Worm (Caenorhabditis elegans) whole organism, L1 larva: ENCODE data around the gene C34E10.12.
A peak's percentile ranks its signal among the peaks of the same experiment; 100 is the strongest.

ENCODE experiments used
- C16A3.4 ChIP-seq: fragments of 150-350 bp; optimal IDR thresholded peaks from 2 replicates; lab custom pipeline; 2014; ENCODE audit warnings: missing biosample characterization, missing genetic modification characterization
- Y116A8C.19 ChIP-seq: sonication (generic microtip); optimal IDR thresholded peaks from 2 replicates; lab custom pipeline; 2016; ENCODE audit warnings: missing compliant biosample characterization, missing genetic modification characterization, borderline replicate concordance
- aha-1 ChIP-seq: fragments of 150-350 bp; optimal IDR thresholded peaks from 2 replicates; lab custom pipeline; 2014; ENCODE audit warnings: missing biosample characterization, missing genetic modification characterization
- aly-2 ChIP-seq: fragments of 150-350 bp; optimal IDR thresholded peaks from 2 replicates; lab custom pipeline; 2014; ENCODE audit warnings: missing biosample characterization, missing genetic modification characterization
- blmp-1 ChIP-seq: fragments of 150-350 bp; optimal IDR thresholded peaks from 2 replicates; lab custom pipeline; 2014; ENCODE audit warnings: missing biosample characterization, missing genetic modification characterization
- ceh-63 ChIP-seq: fragments of 200-800 bp; sonication (Bioruptor generic); optimal IDR thresholded peaks from 2 replicates; lab custom pipeline; 2018; ENCODE audit warnings: mild to moderate bottlenecking, missing genetic modification characterization, missing compliant biosample characterization
- ceh-8 ChIP-seq: fragments of 200-800 bp; sonication (Bioruptor generic); optimal IDR thresholded peaks from 2 replicates; lab custom pipeline; 2018; ENCODE audit warnings: mild to moderate bottlenecking, missing genetic modification characterization, moderate library complexity, missing compliant biosample characterization
- ceh-88 ChIP-seq: fragments of 200-800 bp; sonication (Bioruptor generic); IDR thresholded peaks from 2 replicates; pipeline ENCODE4 v1.3.6; 2022; ENCODE audit warnings: missing genetic modification characterization, missing compliant biosample characterization
- ceh-90 ChIP-seq: sonication (generic microtip); optimal IDR thresholded peaks from 2 replicates; lab custom pipeline; 2016; ENCODE audit warnings: missing genetic modification characterization, missing compliant biosample characterization
- ces-1 ChIP-seq: fragments of 150-350 bp; optimal IDR thresholded peaks from 2 replicates; lab custom pipeline; 2014; ENCODE audit warnings: missing biosample characterization, missing genetic modification reagents, missing genetic modification characterization
- egl-27 ChIP-seq, 2 experiments: fragments of 150-350 bp in 1 of 2; sonication (generic microtip); optimal IDR thresholded peaks; 3 replicates each; lab custom pipeline; 2017 to 2018; ENCODE audit warnings: missing biosample characterization in 2 of 2, missing genetic modification characterization in 2 of 2, missing genetic modification reagents in 2 of 2
- elt-2 ChIP-seq: sonication (generic microtip); optimal IDR thresholded peaks from 2 replicates; lab custom pipeline; 2016; ENCODE audit warnings: missing genetic modification characterization, mild to moderate bottlenecking, inconsistent platforms, missing compliant biosample characterization, missing genetic modification reagents
- ets-5 ChIP-seq: fragments of 200-800 bp; sonication (Bioruptor generic); IDR thresholded peaks from 2 replicates; pipeline ENCODE4 v1.3.6; 2022; ENCODE audit warnings: missing genetic modification characterization, missing compliant biosample characterization
- fkh-4 ChIP-seq: sonication (generic microtip); optimal IDR thresholded peaks from 2 replicates; lab custom pipeline; 2016; ENCODE audit warnings: missing compliant biosample characterization, missing genetic modification characterization, borderline replicate concordance
- fos-1 ChIP-seq: fragments of 150-350 bp; optimal IDR thresholded peaks from 2 replicates; lab custom pipeline; 2014; ENCODE audit warnings: missing biosample characterization, missing genetic modification characterization
- grh-1 ChIP-seq: fragments of 200-800 bp; sonication (Bioruptor generic); IDR thresholded peaks from 2 replicates; pipeline ENCODE4 v1.3.6; 2022; ENCODE audit warnings: missing genetic modification reagents, missing genetic modification characterization, missing compliant biosample characterization
- hlh-17 ChIP-seq: fragments of 200-800 bp; sonication (Bioruptor generic); optimal IDR thresholded peaks from 2 replicates; lab custom pipeline; 2018; ENCODE audit warnings: missing genetic modification characterization, mild to moderate bottlenecking, missing compliant biosample characterization, moderate library complexity, borderline replicate concordance
- hlh-4 ChIP-seq: sonication (generic microtip); optimal IDR thresholded peaks from 2 replicates; lab custom pipeline; 2016; ENCODE audit warnings: mild to moderate bottlenecking, missing genetic modification characterization, missing compliant biosample characterization
- isw-1 ChIP-seq: fragments of 200-800 bp; sonication (Bioruptor generic); IDR thresholded peaks from 2 replicates; pipeline ENCODE4 v1.3.6; 2022; ENCODE audit warnings: missing genetic modification characterization, missing compliant biosample characterization
- jun-1 ChIP-seq: fragments of 150-350 bp; optimal IDR thresholded peaks from 2 replicates; lab custom pipeline; 2014; ENCODE audit warnings: missing biosample characterization, missing genetic modification reagents, missing genetic modification characterization
- lin-13 ChIP-seq: fragments of 150-350 bp; optimal IDR thresholded peaks from 2 replicates; lab custom pipeline; 2014; ENCODE audit warnings: missing biosample characterization, missing genetic modification reagents, missing genetic modification characterization
- lin-15B ChIP-seq: fragments of 150-350 bp; sonication (generic microtip); optimal IDR thresholded peaks from 3 replicates; lab custom pipeline; 2014; ENCODE audit warnings: missing biosample characterization, missing genetic modification characterization
- lin-35 ChIP-seq, 2 experiments: fragments of 150-350 bp; optimal IDR thresholded peaks; 2 replicates each; lab custom pipeline; 2014; ENCODE audit warnings: missing biosample characterization in 2 of 2, missing genetic modification characterization in 2 of 2, missing genetic modification reagents in 2 of 2
- lin-39 ChIP-seq: fragments of 150-350 bp; optimal IDR thresholded peaks from 2 replicates; lab custom pipeline; 2014; ENCODE audit warnings: missing biosample characterization, missing genetic modification reagents, missing genetic modification characterization
- lir-3 ChIP-seq: sonication (generic microtip); optimal IDR thresholded peaks from 2 replicates; lab custom pipeline; 2016; ENCODE audit warnings: mild to moderate bottlenecking, missing genetic modification characterization, moderate library complexity, missing compliant biosample characterization; ENCODE audit not compliant: poor library complexity
- lsy-2 ChIP-seq, 2 experiments: fragments of 150-350 bp; optimal IDR thresholded peaks; 2 replicates each; lab custom pipeline; 2014; ENCODE audit warnings: missing biosample characterization in 2 of 2, missing genetic modification characterization in 2 of 2
- mdl-1 ChIP-seq, 2 experiments: fragments of 150-350 bp; optimal IDR thresholded peaks; 2 replicates each; lab custom pipeline; 2014 to 2017; ENCODE audit warnings: missing biosample characterization in 2 of 2, missing genetic modification characterization in 2 of 2, inconsistent platforms in 1 of 2
- mef-2 ChIP-seq: fragments of 150-350 bp; optimal IDR thresholded peaks from 2 replicates; lab custom pipeline; 2014; ENCODE audit warnings: missing biosample characterization, missing genetic modification characterization
- mep-1 ChIP-seq: fragments of 150-350 bp; optimal IDR thresholded peaks from 2 replicates; lab custom pipeline; 2014; ENCODE audit warnings: missing biosample characterization, missing genetic modification characterization
- nhr-11 ChIP-seq: fragments of 150-350 bp; optimal IDR thresholded peaks from 2 replicates; lab custom pipeline; 2014; ENCODE audit warnings: missing biosample characterization, missing genetic modification characterization
- nhr-12 ChIP-seq: sonication (generic microtip); optimal IDR thresholded peaks from 2 replicates; lab custom pipeline; 2017; ENCODE audit warnings: missing biosample characterization, missing genetic modification characterization
- nhr-19 ChIP-seq: fragments of 200-800 bp; sonication (Bioruptor generic); conservative IDR thresholded peaks from 2 replicates; pipeline ENCODE4 v1.3.6; 2022; ENCODE audit warnings: missing genetic modification characterization, missing compliant biosample characterization
- nhr-20 ChIP-seq: sonication (generic microtip); optimal IDR thresholded peaks from 2 replicates; lab custom pipeline; 2016; ENCODE audit warnings: mild to moderate bottlenecking, missing genetic modification characterization, missing compliant biosample characterization
- nhr-237 ChIP-seq: fragments of 150-350 bp; optimal IDR thresholded peaks from 2 replicates; lab custom pipeline; 2014; ENCODE audit warnings: missing biosample characterization, missing genetic modification characterization
- nhr-28 ChIP-seq: fragments of 150-350 bp; optimal IDR thresholded peaks from 2 replicates; lab custom pipeline; 2014; ENCODE audit warnings: missing biosample characterization, missing genetic modification characterization
- nhr-47 ChIP-seq: sonication (generic microtip); optimal IDR thresholded peaks from 2 replicates; lab custom pipeline; 2016; ENCODE audit warnings: mild to moderate bottlenecking, missing genetic modification characterization, moderate library complexity, missing compliant biosample characterization
- nhr-71 ChIP-seq: sonication (generic microtip); optimal IDR thresholded peaks from 2 replicates; lab custom pipeline; 2016; ENCODE audit warnings: mild to moderate bottlenecking, missing genetic modification characterization, moderate library complexity, missing compliant biosample characterization
- nhr-77 ChIP-seq: fragments of 150-350 bp; optimal IDR thresholded peaks from 2 replicates; lab custom pipeline; 2014; ENCODE audit warnings: missing biosample characterization, missing genetic modification characterization
- pag-3 ChIP-seq: sonication (generic microtip); optimal IDR thresholded peaks from 2 replicates; lab custom pipeline; 2017; ENCODE audit warnings: missing genetic modification characterization, mild to moderate bottlenecking, missing compliant biosample characterization, antibody characterized with exemption, borderline replicate concordance; ENCODE audit not compliant: insufficient read depth
- pax-3 ChIP-seq: fragments of 200-800 bp; sonication (Bioruptor generic); optimal IDR thresholded peaks from 2 replicates; lab custom pipeline; 2018; ENCODE audit warnings: mild to moderate bottlenecking, missing genetic modification characterization, moderate library complexity, missing compliant biosample characterization
- pqm-1 ChIP-seq: sonication (generic microtip); optimal IDR thresholded peaks from 3 replicates; lab custom pipeline; 2017; ENCODE audit warnings: missing biosample characterization, missing genetic modification characterization
- rnt-1 ChIP-seq: sonication (generic microtip); optimal IDR thresholded peaks from 2 replicates; lab custom pipeline; 2016; ENCODE audit warnings: mild to moderate bottlenecking, missing genetic modification characterization, moderate library complexity, missing compliant biosample characterization
- skn-1 ChIP-seq: fragments of 150-350 bp; optimal IDR thresholded peaks from 2 replicates; lab custom pipeline; 2014; ENCODE audit warnings: missing biosample characterization, missing genetic modification characterization
- snpc-4 ChIP-seq: fragments of 150-350 bp; optimal IDR thresholded peaks from 2 replicates; lab custom pipeline; 2014; ENCODE audit warnings: missing biosample characterization, missing genetic modification characterization
- sox-4 ChIP-seq: sonication (generic microtip); optimal IDR thresholded peaks from 2 replicates; lab custom pipeline; 2016; ENCODE audit warnings: missing genetic modification characterization, missing compliant biosample characterization
- tbx-2 ChIP-seq: sonication (generic microtip); optimal IDR thresholded peaks from 2 replicates; lab custom pipeline; 2016; ENCODE audit warnings: missing genetic modification characterization, missing compliant biosample characterization
- unc-130 ChIP-seq: fragments of 150-350 bp; optimal IDR thresholded peaks from 2 replicates; lab custom pipeline; 2017; ENCODE audit warnings: missing biosample characterization, missing genetic modification characterization, inconsistent platforms
- unc-86 ChIP-seq: sonication (generic microtip); optimal IDR thresholded peaks from 2 replicates; lab custom pipeline; 2016; ENCODE audit warnings: missing genetic modification characterization, missing compliant biosample characterization
- xbp-1 ChIP-seq: sonication (generic microtip); optimal IDR thresholded peaks from 2 replicates; lab custom pipeline; 2016; ENCODE audit warnings: missing genetic modification characterization, missing compliant biosample characterization
- zag-1 ChIP-seq: fragments of 150-350 bp; optimal IDR thresholded peaks from 2 replicates; lab custom pipeline; 2014; ENCODE audit warnings: missing biosample characterization, missing genetic modification characterization
- zip-4 ChIP-seq: fragments of 200-800 bp; sonication (Bioruptor generic); optimal IDR thresholded peaks from 2 replicates; lab custom pipeline; 2018; ENCODE audit warnings: mild to moderate bottlenecking, missing genetic modification characterization, moderate library complexity, missing compliant biosample characterization
- ztf-11 ChIP-seq, 2 experiments: sonication (generic microtip); optimal IDR thresholded peaks; 2 replicates each; lab custom pipeline; 2016 to 2017; ENCODE audit warnings: missing genetic modification characterization in 2 of 2, missing biosample characterization in 1 of 2, missing compliant biosample characterization in 1 of 2

The C34E10.12 gene

ce11 chrIII:5227831-5228467 is at the start of gene C34E10.12, which contains the start of the genes C34E10.10 and atp-2:
C34E10.12 (minus strand) TSS chrIII:5227881.
C34E10.10 (minus strand) TSS chrIII:5227884.
atp-2 (plus strand) TSS chrIII:5228417.
- peak; percentile 31 for TF ChIP-seq ceh-90 (tag; lab: Kevin White, UChicago)
- peak; percentile 27 for TF ChIP-seq nhr-11 (tag; lab: Kevin White, UChicago)
- TF ChIP-seq hlh-4 = no peak
- peak; percentile 40 for TF ChIP-seq zip-4 (GFP tag; lab: Kevin White, UChicago)
- TF ChIP-seq mef-2 (tag; lab: Kevin White, UChicago) = peak; percentile 76
- peak; percentile 87 for TF ChIP-seq nhr-19
- TF ChIP-seq nhr-20 = peak; percentile 94
- peak; percentile 89 for TF ChIP-seq nhr-47 (tag; lab: Kevin White, UChicago)
- TF ChIP-seq fos-1 = peak; percentile 65
- no peak for TF ChIP-seq Y116A8C.19 (tag; lab: Kevin White, UChicago)
- no peak for TF ChIP-seq ets-5 (GFP tag; lab: Robert Waterston, UW)
- peak; percentile 59 for TF ChIP-seq blmp-1 (tag; lab: Kevin White, UChicago)
- peak; percentile 67 for TF ChIP-seq nhr-237
- TF ChIP-seq mep-1 = peak; percentile 83
- no peak for TF ChIP-seq pag-3 (tag; lab: Kevin White, UChicago)
- no peak for TF ChIP-seq ces-1 (GFP tag; lab: Kevin White, UChicago)
- peak; percentile 63 for TF ChIP-seq pax-3 (tag; lab: Kevin White, UChicago)
- TF ChIP-seq aha-1 (tag; lab: Kevin White, UChicago) = peak; percentile 59
- TF ChIP-seq lsy-2 (tag; optimal IDR thresholded peaks at IDR 0.05; lab: Kevin White, UChicago) = peak; percentile 90 to 94
- TF ChIP-seq lin-15B (tag; lab: Kevin White, UChicago) = peak; percentile 88
- TF ChIP-seq hlh-17 (GFP tag; lab: Kevin White, UChicago) = no peak
- TF ChIP-seq nhr-71 (tag; lab: Kevin White, UChicago) = peak; percentile 93
- TF ChIP-seq nhr-12 (tag; lab: Kevin White, UChicago) = no peak
- TF ChIP-seq grh-1 (GFP tag; lab: Robert Waterston, UW) = peak; percentile 52; the same call in 1 of the 2 replicates
- TF ChIP-seq skn-1 (tag; lab: Kevin White, UChicago) = peak; percentile 96
- no peak for TF ChIP-seq ceh-63 (GFP tag; lab: Kevin White, UChicago)
- peak; percentile 84 for TF ChIP-seq lin-13 (GFP tag; lab: Kevin White, UChicago)
- no peak for TF ChIP-seq fkh-4
- peak; percentile 90 for TF ChIP-seq rnt-1 (tag; lab: Kevin White, UChicago)
- peak; percentile 80 for TF ChIP-seq lir-3
- TF ChIP-seq egl-27 (tag; optimal IDR thresholded peaks at IDR 0.05; lab: Kevin White, UChicago) = no peak
- peak; percentile 97 for TF ChIP-seq C16A3.4 (tag; lab: Kevin White, UChicago)
- peak; percentile 88 for TF ChIP-seq xbp-1
- peak; percentile 82 for TF ChIP-seq nhr-77 (tag; lab: Kevin White, UChicago)
- TF ChIP-seq isw-1 (GFP tag; lab: Robert Waterston, UW) = peak; percentile 90
- peak; percentile 73 for TF ChIP-seq jun-1 (tag; lab: Kevin White, UChicago)
- TF ChIP-seq ceh-88 (GFP tag; lab: Robert Waterston, UW) = peak; percentile 48
- peak; percentile 46 for TF ChIP-seq snpc-4 (tag; lab: Kevin White, UChicago)
- peak; percentile 2 for TF ChIP-seq lin-39 (tag; lab: Kevin White, UChicago)
- peak; percentile 86 to 90 for TF ChIP-seq lin-35 (GFP tag; optimal IDR thresholded peaks at IDR 0.05; lab: Kevin White, UChicago)
- TF ChIP-seq ceh-8 (GFP tag; lab: Kevin White, UChicago) = peak; percentile 59
- TF ChIP-seq unc-86 (tag; lab: Kevin White, UChicago) = peak; percentile 84
- TF ChIP-seq mdl-1 (tag; optimal IDR thresholded peaks at IDR 0.05; lab: Kevin White, UChicago) = peak in 1 of 2 experiments; percentile 66
- peak; percentile 87 for TF ChIP-seq unc-130 (tag; lab: Kevin White, UChicago)
- TF ChIP-seq sox-4 (tag; lab: Kevin White, UChicago) = peak; percentile 48
- no peak for TF ChIP-seq zag-1 (tag; lab: Kevin White, UChicago)
- TF ChIP-seq aly-2 (tag; lab: Kevin White, UChicago) = peak; percentile 70
- peak in 1 of 2 experiments; percentile 52 for TF ChIP-seq ztf-11 (tag; optimal IDR thresholded peaks at IDR 0.05; lab: Kevin White, UChicago)
- TF ChIP-seq elt-2 (tag; lab: Kevin White, UChicago) = no peak
- no peak for TF ChIP-seq pqm-1 (tag; lab: Kevin White, UChicago)
- no peak for TF ChIP-seq nhr-28 (tag; lab: Kevin White, UChicago)
- TF ChIP-seq tbx-2 (tag; lab: Kevin White, UChicago) = peak; percentile 79
